Worm (Caenorhabditis elegans) whole organism, mixed stage, embryonic: Measurements from ENCODE around the gene dhs-7.

Source experiments
- blmp-1 ChIP-seq: fragments of 150-350 bp; optimal IDR thresholded peaks from 2 replicates; lab custom pipeline; 2014; ENCODE audit warnings: missing biosample characterization, missing genetic modification characterization
- elt-1 ChIP-seq: sonication (generic microtip); optimal IDR thresholded peaks from 2 replicates; lab custom pipeline; 2017; ENCODE audit warnings: missing genetic modification characterization, mild to moderate bottlenecking, missing compliant biosample characterization, antibody characterized with exemption, moderate library complexity, borderline replicate concordance; ENCODE audit not compliant: insufficient read depth
- hlh-1 ChIP-seq: fragments of 150-350 bp; optimal IDR thresholded peaks from 2 replicates; lab custom pipeline; 2014; ENCODE audit warnings: missing biosample characterization, missing genetic modification reagents, missing genetic modification characterization
- nhr-237 ChIP-seq: fragments of 150-350 bp; optimal IDR thresholded peaks from 2 replicates; lab custom pipeline; 2014; ENCODE audit warnings: missing biosample characterization, missing genetic modification characterization
- nhr-28 ChIP-seq: fragments of 150-350 bp; optimal IDR thresholded peaks from 2 replicates; lab custom pipeline; 2014; ENCODE audit warnings: missing biosample characterization, missing genetic modification characterization

ce11 chrII:7186117-7186516, 22.1 kb downstream of the dhs-7 start:
- TF ChIP-seq nhr-28 (tag; lab: Kevin White, UChicago) (no peak), blmp-1 (tag; lab: Kevin White, UChicago) (no peak), hlh-1 (tag; lab: Kevin White, UChicago) (no peak), elt-1 (no peak), nhr-237 (tag; lab: Kevin White, UChicago) (no peak)
